Worm (Caenorhabditis elegans) whole organism, L3 larva: ENCODE data around the gene pph-4.1.
A peak's percentile ranks its signal among the peaks of the same experiment; 100 is the strongest.

ENCODE experiments used
- R02D3.7 ChIP-seq: fragments of 150-350 bp; optimal IDR thresholded peaks from 2 replicates; lab custom pipeline; 2014; ENCODE audit warnings: missing biosample characterization, missing genetic modification characterization
- ZK546.5 ChIP-seq: sonication (generic microtip); optimal IDR thresholded peaks from 2 replicates; lab custom pipeline; 2017; ENCODE audit warnings: missing biosample characterization, missing genetic modification characterization
- ama-1 ChIP-seq: fragments of 150-350 bp; optimal IDR thresholded peaks from 2 replicates; lab custom pipeline; 2018
- ceh-28 ChIP-seq: fragments of 150-350 bp; optimal IDR thresholded peaks from 2 replicates; lab custom pipeline; 2014; ENCODE audit warnings: missing biosample characterization, missing genetic modification reagents, missing genetic modification characterization
- ceh-82 ChIP-seq: fragments of 150-350 bp; optimal IDR thresholded peaks from 2 replicates; lab custom pipeline; 2014; ENCODE audit warnings: missing biosample characterization, missing genetic modification characterization
- daf-12 ChIP-seq: fragments of 150-350 bp; optimal IDR thresholded peaks from 2 replicates; lab custom pipeline; 2014; ENCODE audit warnings: missing biosample characterization, missing genetic modification reagents, missing genetic modification characterization
- egl-27 ChIP-seq: sonication (generic microtip); optimal IDR thresholded peaks from 4 replicates; lab custom pipeline; 2017; ENCODE audit warnings: missing biosample characterization, missing genetic modification reagents, missing genetic modification characterization
- egl-5 ChIP-seq: fragments of 150-350 bp; optimal IDR thresholded peaks from 2 replicates; lab custom pipeline; 2017; ENCODE audit warnings: missing biosample characterization, missing genetic modification reagents, missing genetic modification characterization, inconsistent platforms
- elt-1 ChIP-seq: fragments of 150-350 bp; optimal IDR thresholded peaks from 2 replicates; lab custom pipeline; 2014; ENCODE audit warnings: missing biosample characterization, missing genetic modification characterization
- elt-2 ChIP-seq: sonication (generic microtip); optimal IDR thresholded peaks from 2 replicates; lab custom pipeline; 2016; ENCODE audit warnings: missing genetic modification reagents, mild to moderate bottlenecking, missing genetic modification characterization, missing compliant biosample characterization
- elt-3 ChIP-seq, 3 experiments: fragments of 150-350 bp in 1 of 3; sonication (generic microtip) in 2 of 3; optimal IDR thresholded peaks; 2 replicates in 2 of 3; 4 replicates in 1 of 3; lab custom pipeline; 2014 to 2017; ENCODE audit warnings: missing biosample characterization in 3 of 3, missing genetic modification characterization in 3 of 3
- eor-1 ChIP-seq, 2 experiments: fragments of 150-350 bp; optimal IDR thresholded peaks; 2 replicates each; lab custom pipeline; 2014 to 2018; ENCODE audit warnings: missing biosample characterization in 2 of 2, missing genetic modification characterization in 2 of 2
- fkh-10 ChIP-seq: sonication (generic microtip); optimal IDR thresholded peaks from 2 replicates; lab custom pipeline; 2017; ENCODE audit warnings: missing biosample characterization, missing genetic modification reagents, missing genetic modification characterization
- fkh-2 ChIP-seq: fragments of 150-350 bp; optimal IDR thresholded peaks from 2 replicates; lab custom pipeline; 2014; ENCODE audit warnings: missing biosample characterization, missing genetic modification reagents, missing genetic modification characterization
- fos-1 ChIP-seq: fragments of 150-350 bp; optimal IDR thresholded peaks from 2 replicates; lab custom pipeline; 2014; ENCODE audit warnings: missing biosample characterization, missing genetic modification characterization
- hmg-11 ChIP-seq: sonication (generic microtip); optimal IDR thresholded peaks from 2 replicates; lab custom pipeline; 2016; ENCODE audit warnings: missing genetic modification characterization, missing compliant biosample characterization
- jun-1 ChIP-seq: fragments of 150-350 bp; optimal IDR thresholded peaks from 2 replicates; lab custom pipeline; 2014; ENCODE audit warnings: missing biosample characterization, missing genetic modification reagents, missing genetic modification characterization
- lin-15B ChIP-seq: fragments of 150-350 bp; optimal IDR thresholded peaks from 2 replicates; lab custom pipeline; 2014; ENCODE audit warnings: missing biosample characterization, missing genetic modification characterization
- lin-39 ChIP-seq: fragments of 150-350 bp; optimal IDR thresholded peaks from 2 replicates; lab custom pipeline; 2018; ENCODE audit warnings: missing biosample characterization, missing genetic modification reagents, missing genetic modification characterization
- lsy-12 ChIP-seq: sonication (generic microtip); optimal IDR thresholded peaks from 2 replicates; lab custom pipeline; 2016; ENCODE audit warnings: mild to moderate bottlenecking, missing genetic modification characterization, missing compliant biosample characterization
- mdl-1 ChIP-seq: fragments of 150-350 bp; optimal IDR thresholded peaks from 2 replicates; lab custom pipeline; 2014; ENCODE audit warnings: missing biosample characterization, missing genetic modification characterization
- mml-1 ChIP-seq: fragments of 150-350 bp; sonication (generic microtip); optimal IDR thresholded peaks from 3 replicates; lab custom pipeline; 2014; ENCODE audit warnings: missing biosample characterization, missing genetic modification characterization
- nfya-1 ChIP-seq: sonication (generic microtip); optimal IDR thresholded peaks from 2 replicates; lab custom pipeline; 2017; ENCODE audit warnings: missing genetic modification characterization, mild to moderate bottlenecking, missing compliant biosample characterization, antibody characterized with exemption, moderate library complexity; ENCODE audit not compliant: insufficient read depth
- nhr-11 ChIP-seq: fragments of 150-350 bp; optimal IDR thresholded peaks from 2 replicates; lab custom pipeline; 2014; ENCODE audit warnings: missing biosample characterization, missing genetic modification characterization
- nhr-12 ChIP-seq: fragments of 150-350 bp; optimal IDR thresholded peaks from 2 replicates; lab custom pipeline; 2014; ENCODE audit warnings: missing biosample characterization, missing genetic modification characterization
- nhr-23 ChIP-seq: fragments of 150-350 bp; optimal IDR thresholded peaks from 2 replicates; lab custom pipeline; 2014; ENCODE audit warnings: missing biosample characterization, missing genetic modification reagents, missing genetic modification characterization
- nhr-25 ChIP-seq: sonication (generic microtip); optimal IDR thresholded peaks from 2 replicates; lab custom pipeline; 2017; ENCODE audit warnings: missing biosample characterization, missing genetic modification characterization
- nhr-43 ChIP-seq: sonication (generic microtip); optimal IDR thresholded peaks from 2 replicates; lab custom pipeline; 2016; ENCODE audit warnings: mild to moderate bottlenecking, missing genetic modification characterization, missing compliant biosample characterization; ENCODE audit not compliant: poor library complexity, severe bottlenecking
- nhr-67 ChIP-seq: fragments of 150-350 bp; optimal IDR thresholded peaks from 2 replicates; lab custom pipeline; 2014; ENCODE audit warnings: missing biosample characterization, missing genetic modification characterization
- nhr-76 ChIP-seq: fragments of 150-350 bp; sonication (generic microtip); optimal IDR thresholded peaks from 5 replicates; lab custom pipeline; 2014; ENCODE audit warnings: missing biosample characterization, missing genetic modification characterization
- nhr-77 ChIP-seq: fragments of 150-350 bp; optimal IDR thresholded peaks from 2 replicates; lab custom pipeline; 2014; ENCODE audit warnings: missing biosample characterization, missing genetic modification characterization
- pha-4 ChIP-seq: fragments of 150-350 bp; optimal IDR thresholded peaks from 2 replicates; lab custom pipeline; 2014; ENCODE audit warnings: missing biosample characterization, missing genetic modification reagents, missing genetic modification characterization
- sea-2 ChIP-seq: fragments of 150-350 bp; sonication (generic microtip); optimal IDR thresholded peaks from 4 replicates; lab custom pipeline; 2014; ENCODE audit warnings: missing biosample characterization, missing genetic modification reagents, missing genetic modification characterization
- skn-1 ChIP-seq: fragments of 150-350 bp; optimal IDR thresholded peaks from 2 replicates; lab custom pipeline; 2014; ENCODE audit warnings: missing biosample characterization, missing genetic modification characterization
- snpc-4 ChIP-seq: fragments of 150-350 bp; optimal IDR thresholded peaks from 2 replicates; lab custom pipeline; 2014; ENCODE audit warnings: missing biosample characterization, missing genetic modification characterization
- unc-39 ChIP-seq: sonication (generic microtip); optimal IDR thresholded peaks from 4 replicates; lab custom pipeline; 2017; ENCODE audit warnings: missing biosample characterization, missing genetic modification characterization
- unc-62 ChIP-seq: fragments of 150-350 bp; sonication (generic microtip); optimal IDR thresholded peaks from 4 replicates; lab custom pipeline; 2014; ENCODE audit warnings: missing biosample characterization, missing genetic modification reagents, missing genetic modification characterization
- zag-1 ChIP-seq: fragments of 150-350 bp; optimal IDR thresholded peaks from 2 replicates; lab custom pipeline; 2014; ENCODE audit warnings: missing biosample characterization, missing genetic modification characterization
- ztf-11 ChIP-seq: fragments of 150-350 bp; optimal IDR thresholded peaks from 2 replicates; lab custom pipeline; 2014; ENCODE audit warnings: missing biosample characterization, missing genetic modification characterization

Gene pph-4.1

DNA sequence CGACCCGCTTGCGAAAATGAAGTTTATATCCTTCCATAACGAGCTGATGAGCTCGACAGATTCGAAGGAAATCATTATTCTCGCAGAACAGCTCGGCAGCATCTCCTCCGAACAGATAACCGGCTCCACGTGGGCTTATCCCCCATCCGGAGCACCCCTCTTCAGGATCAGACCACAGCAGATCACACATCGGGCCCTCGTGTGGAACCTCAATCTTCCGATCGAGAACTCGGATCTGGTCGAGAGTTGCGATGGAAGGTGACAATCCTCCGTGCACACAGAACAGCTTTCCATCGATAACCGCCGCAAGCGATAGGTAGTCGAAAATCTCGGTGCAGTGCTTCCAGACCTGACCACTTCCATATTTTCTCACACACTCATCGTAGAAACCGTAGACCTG, 24.5 kb upstream of the pph-4.1 start:
- TF ChIP-seq elt-2 (tag; lab: Kevin White, UChicago) (no peak), sea-2 (GFP tag; lab: Kevin White, UChicago) (no peak), nhr-43 (tag; lab: Kevin White, UChicago) (no peak), mdl-1 (tag; lab: Kevin White, UChicago) (no peak), ZK546.5 (no peak), elt-3 (tag; optimal IDR thresholded peaks at IDR 0.05; lab: Kevin White, UChicago) (no peak), lin-39 (tag; lab: Kevin White, UChicago) (no peak), nhr-12 (tag; lab: Kevin White, UChicago) (no peak), eor-1 (tag; optimal IDR thresholded peaks at IDR 0.05; lab: Kevin White, UChicago) (no peak), ceh-82 (tag; lab: Kevin White, UChicago) (no peak)
- TF ChIP-seq, all 47 proteins: peak for 0

DNA sequence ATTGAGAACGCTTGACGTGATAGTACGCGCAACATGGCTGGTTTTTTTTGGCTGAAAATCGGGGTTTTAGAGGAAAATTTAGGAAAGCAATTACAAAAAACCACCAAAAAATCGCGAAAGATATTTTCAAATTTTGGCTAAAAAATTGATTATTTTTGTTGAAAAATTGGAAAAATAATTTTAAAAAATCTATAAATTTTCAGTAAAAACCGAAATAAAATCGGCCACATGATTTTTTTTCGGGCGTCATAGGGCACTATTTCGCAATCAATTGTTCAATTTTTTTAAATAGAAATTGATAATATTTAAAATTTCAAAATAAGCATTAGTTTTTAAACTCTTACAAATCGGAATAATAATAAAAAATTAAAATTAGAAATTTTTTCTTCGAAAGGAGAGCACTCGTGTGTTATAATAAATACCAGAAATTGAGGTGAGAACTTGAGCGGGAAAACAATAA, 22.7 kb upstream of the pph-4.1 start, which contains the start of gene glrx-5:
Gene glrx-5 (minus strand): TSS at position 51 of the 460 bp plus-strand sequence.
- TF ChIP-seq egl-27 = no peak
- TF ChIP-seq lsy-12 (tag; lab: Kevin White, UChicago) = no peak
- no peak for TF ChIP-seq nfya-1 (tag; lab: Kevin White, UChicago)
- no peak for TF ChIP-seq nhr-67 (tag; lab: Kevin White, UChicago)
- no peak for TF ChIP-seq sea-2 (GFP tag; lab: Kevin White, UChicago)
- TF ChIP-seq snpc-4 (tag; lab: Kevin White, UChicago) = no peak
- no peak for TF ChIP-seq nhr-76 (tag; lab: Kevin White, UChicago)
- TF ChIP-seq unc-62 (GFP tag; lab: Kevin White, UChicago) = no peak
- TF ChIP-seq mml-1 = no peak
- no peak for TF ChIP-seq fkh-2 (tag; lab: Kevin White, UChicago)
- no peak for TF ChIP-seq eor-1 (tag; optimal IDR thresholded peaks at IDR 0.05; lab: Kevin White, UChicago)
- TF ChIP-seq elt-1 = no peak
- TF ChIP-seq nhr-77 (tag; lab: Kevin White, UChicago) = no peak
- no peak for TF ChIP-seq egl-5 (tag; lab: Kevin White, UChicago)
- no peak for TF ChIP-seq zag-1 (tag; lab: Kevin White, UChicago)
- TF ChIP-seq ztf-11 = no peak

DNA sequence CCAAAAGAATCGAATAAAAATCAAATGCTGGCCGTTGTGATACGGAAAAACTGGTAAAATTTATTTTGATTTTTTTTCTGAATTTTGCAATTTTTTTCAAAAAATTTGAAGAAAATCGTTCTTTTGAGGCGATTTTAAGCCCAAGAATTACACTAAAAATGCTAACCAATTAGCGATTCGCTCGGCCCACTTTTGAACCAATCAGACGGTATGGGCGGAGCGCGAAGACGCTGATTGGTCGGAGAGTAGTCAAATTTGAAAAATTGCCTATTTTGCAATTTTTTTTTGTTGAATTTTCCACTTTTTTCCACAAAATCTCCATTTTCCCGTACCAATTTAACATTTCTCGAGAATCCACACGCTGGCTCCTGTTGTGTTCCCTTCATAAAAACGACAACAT, 22.2 kb upstream of the pph-4.1 start:
- no peak for TF ChIP-seq skn-1
- TF ChIP-seq nfya-1 (tag; lab: Kevin White, UChicago) = peak; percentile 88

DNA sequence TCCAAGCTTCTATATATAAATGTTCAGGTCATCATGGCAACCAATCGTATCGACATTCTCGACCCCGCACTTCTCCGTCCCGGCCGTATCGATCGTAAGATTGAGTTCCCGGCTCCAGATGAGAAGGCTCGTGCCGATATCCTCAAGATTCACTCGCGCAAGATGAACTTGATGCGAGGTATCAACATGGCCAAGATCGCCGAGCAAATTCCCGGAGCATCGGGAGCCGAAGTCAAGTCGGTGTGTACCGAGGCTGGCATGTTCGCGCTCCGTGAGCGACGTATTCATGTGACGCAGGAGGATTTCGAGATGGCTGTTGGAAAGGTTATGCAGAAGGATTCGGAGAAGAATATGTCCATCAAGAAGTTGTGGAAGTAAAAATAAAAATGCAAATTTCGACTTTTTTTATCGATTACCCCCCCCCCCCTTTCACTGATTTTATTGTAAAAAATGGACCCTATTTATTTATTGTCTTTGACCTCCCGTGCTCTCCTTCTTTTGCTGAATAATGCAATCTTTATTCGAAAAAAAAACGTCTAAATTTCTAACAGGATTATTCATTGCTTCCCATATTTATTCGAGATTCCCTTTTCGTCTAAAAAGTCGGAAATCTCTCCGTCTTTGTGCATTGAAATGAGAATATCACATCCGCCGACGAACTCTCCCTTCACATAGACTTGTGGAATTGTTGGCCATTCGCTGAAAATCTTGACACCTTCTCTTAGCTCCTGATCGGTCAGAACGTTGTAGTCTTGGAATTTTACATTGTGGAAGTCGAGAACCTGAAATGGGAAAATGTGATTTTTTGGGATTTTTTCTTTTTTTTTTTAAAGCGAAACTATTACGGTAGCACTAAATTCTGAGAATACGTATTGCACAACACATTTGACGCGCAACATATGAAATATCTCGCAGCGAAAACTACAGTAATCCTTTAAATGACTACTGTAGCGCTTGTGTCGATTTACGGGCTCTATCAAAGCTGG, 21.2 kb upstream of the pph-4.1 start:
- no peak for TF ChIP-seq ceh-82 (tag; lab: Kevin White, UChicago)
- no peak for TF ChIP-seq ceh-28
- no peak for TF ChIP-seq nhr-12 (tag; lab: Kevin White, UChicago)
- TF ChIP-seq ama-1 (lab: Kevin White, UChicago) = no peak
- TF ChIP-seq skn-1 = no peak
- TF ChIP-seq elt-1 = no peak
- TF ChIP-seq egl-27 = no peak
- no peak for TF ChIP-seq daf-12
- TF ChIP-seq R02D3.7 (tag; lab: Kevin White, UChicago) = no peak
- no peak for TF ChIP-seq fos-1
- TF ChIP-seq nhr-77 (tag; lab: Kevin White, UChicago) = no peak
- TF ChIP-seq unc-39 = no peak
- TF ChIP-seq fkh-10 (GFP tag; lab: Kevin White, UChicago) = no peak
- no peak for TF ChIP-seq zag-1 (tag; lab: Kevin White, UChicago)
- no peak for TF ChIP-seq unc-62 (GFP tag; lab: Kevin White, UChicago)
- TF ChIP-seq, all 47 proteins: peak for 0

DNA sequence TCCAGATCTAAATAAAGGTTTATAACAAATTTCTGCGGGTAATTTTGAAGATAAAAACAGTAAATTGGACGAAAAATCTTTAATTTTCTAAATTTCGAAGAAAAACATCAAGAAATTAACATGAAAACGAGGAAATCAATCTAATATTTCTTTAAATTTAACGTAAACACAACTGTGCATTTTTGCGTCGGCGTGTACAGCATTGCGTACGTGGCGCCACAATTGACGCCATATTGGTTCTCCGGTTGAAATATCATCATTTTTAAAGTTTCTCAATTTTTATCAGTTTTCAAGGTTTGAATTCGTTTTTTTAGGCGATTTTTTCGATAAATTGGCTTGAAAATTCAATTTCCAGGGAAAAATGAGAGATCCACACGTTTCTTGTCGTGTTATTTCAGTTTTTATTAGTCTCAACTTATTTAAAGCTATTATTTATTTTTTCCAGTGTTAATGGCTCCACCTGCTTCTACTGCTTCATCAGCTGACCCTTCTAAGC, 18.9 kb upstream of the pph-4.1 start, which contains the start of gene rpt-6:
Gene rpt-6 (plus strand): TSS at position 446 of the 496 bp plus-strand sequence.
- TF ChIP-seq jun-1 (tag; lab: Kevin White, UChicago) (peak; percentile 22), pha-4 (tag; lab: Kevin White, UChicago) (peak; percentile 50), nfya-1 (tag; lab: Kevin White, UChicago) (peak; percentile 62), elt-2 (tag; lab: Kevin White, UChicago) (peak; percentile 1), nhr-23 (tag; lab: Kevin White, UChicago) (peak; percentile 53), ztf-11 (no peak), nhr-25 (tag; lab: Kevin White, UChicago) (peak; percentile 10), R02D3.7 (tag; lab: Kevin White, UChicago) (no peak), nhr-11 (tag; lab: Kevin White, UChicago) (no peak), nhr-43 (tag; lab: Kevin White, UChicago) (peak; percentile 64), hmg-11 (tag; lab: Kevin White, UChicago) (peak; percentile 32), lin-15B (tag; lab: Kevin White, UChicago) (peak; percentile 63), fos-1 (no peak), skn-1 (peak; percentile 97), egl-27 (no peak), zag-1 (tag; lab: Kevin White, UChicago) (no peak), ama-1 (lab: Kevin White, UChicago) (peak; percentile 34), lsy-12 (tag; lab: Kevin White, UChicago) (peak; percentile 43)
